Worm (Caenorhabditis elegans): ENCODE data around the gene T22B2.5.

DNA sequence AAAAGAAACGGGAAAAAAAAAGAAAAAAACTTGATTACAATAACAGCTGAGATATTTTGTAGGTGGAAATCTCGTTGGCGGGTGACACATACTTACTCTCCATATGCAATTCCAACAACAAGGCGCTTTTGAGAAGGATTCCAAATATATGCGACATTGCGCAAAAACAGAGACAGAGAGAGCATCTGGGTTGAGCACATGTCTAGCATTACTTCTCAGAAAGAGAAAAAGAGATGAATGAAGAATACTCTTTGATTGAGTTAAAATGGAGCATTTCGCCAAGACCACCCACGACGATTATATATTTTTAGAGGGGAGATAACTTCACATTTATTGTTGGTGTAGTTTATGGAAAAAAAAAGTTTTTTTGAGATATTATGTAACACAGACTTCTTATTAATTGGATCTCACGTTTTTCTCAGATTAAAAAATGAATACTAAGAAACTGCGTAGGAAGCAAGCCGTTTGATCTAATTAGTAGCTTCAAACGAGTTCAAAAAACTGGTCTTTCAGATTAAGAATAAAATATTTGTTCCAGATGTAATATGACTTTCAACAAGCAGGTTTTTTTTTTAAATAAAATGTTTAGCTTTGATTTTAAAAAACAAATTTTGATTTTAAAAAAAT is 33.9 kb upstream of the T22B2.5 start:
- no peak for TF ChIP-seq unc-39 (tag; optimal IDR thresholded peaks at IDR 0.05)
- no peak for TF ChIP-seq elt-2 (tag; optimal IDR thresholded peaks at IDR 0.05)
- no peak for TF ChIP-seq tbx-2 (tag; optimal IDR thresholded peaks at IDR 0.05)
- no peak for TF ChIP-seq pqm-1 (tag; optimal IDR thresholded peaks at IDR 0.05)
- no peak for TF ChIP-seq sea-2 (GFP tag; optimal IDR thresholded peaks at IDR 0.05)
- no peak for TF ChIP-seq elt-1 (tag; optimal IDR thresholded peaks at IDR 0.05)
- no peak for TF ChIP-seq egl-5 (tag; optimal IDR thresholded peaks at IDR 0.05)
- TF ChIP-seq skn-1 (tag; optimal IDR thresholded peaks at IDR 0.05): no peak
- TF ChIP-seq pha-4 (tag; optimal IDR thresholded peaks at IDR 0.05): no peak
- no peak for TF ChIP-seq nhr-237 (tag; optimal IDR thresholded peaks at IDR 0.05)
- no peak for TF ChIP-seq nhr-25 (tag; optimal IDR thresholded peaks at IDR 0.05)
- no peak for TF ChIP-seq unc-62 (GFP tag; optimal IDR thresholded peaks at IDR 0.05)
- TF ChIP-seq nhr-28 (tag; optimal IDR thresholded peaks at IDR 0.05): no peak

All from whole organism, L3 larva.